Worm (Caenorhabditis elegans) whole organism, L1 larva: ENCODE data around the gene melo-3.

Source experiments
- C04F5.9 ChIP-seq: sonication (generic microtip); optimal IDR thresholded peaks from 2 replicates; lab custom pipeline; 2016; ENCODE audit warnings: missing genetic modification characterization, missing compliant biosample characterization
- C16A3.4 ChIP-seq: fragments of 150-350 bp; optimal IDR thresholded peaks from 2 replicates; lab custom pipeline; 2014; ENCODE audit warnings: missing biosample characterization, missing genetic modification characterization
- C34B4.2 ChIP-seq: sonication (generic microtip); optimal IDR thresholded peaks from 2 replicates; lab custom pipeline; 2017; ENCODE audit warnings: mild to moderate bottlenecking, missing genetic modification characterization, missing compliant biosample characterization
- Y116A8C.19 ChIP-seq: sonication (generic microtip); optimal IDR thresholded peaks from 2 replicates; lab custom pipeline; 2016; ENCODE audit warnings: missing compliant biosample characterization, missing genetic modification characterization, borderline replicate concordance
- alr-1 ChIP-seq: fragments of 200-800 bp; sonication (Bioruptor generic); optimal IDR thresholded peaks from 2 replicates; lab custom pipeline; 2018; ENCODE audit warnings: borderline replicate concordance, mild to moderate bottlenecking, missing genetic modification characterization, missing compliant biosample characterization
- aly-2 ChIP-seq: fragments of 150-350 bp; optimal IDR thresholded peaks from 2 replicates; lab custom pipeline; 2014; ENCODE audit warnings: missing biosample characterization, missing genetic modification characterization
- blmp-1 ChIP-seq: fragments of 150-350 bp; optimal IDR thresholded peaks from 2 replicates; lab custom pipeline; 2014; ENCODE audit warnings: missing biosample characterization, missing genetic modification characterization
- ceh-63 ChIP-seq: fragments of 200-800 bp; sonication (Bioruptor generic); optimal IDR thresholded peaks from 2 replicates; lab custom pipeline; 2018; ENCODE audit warnings: mild to moderate bottlenecking, missing genetic modification characterization, missing compliant biosample characterization
- ceh-8 ChIP-seq: fragments of 200-800 bp; sonication (Bioruptor generic); optimal IDR thresholded peaks from 2 replicates; lab custom pipeline; 2018; ENCODE audit warnings: mild to moderate bottlenecking, missing genetic modification characterization, moderate library complexity, missing compliant biosample characterization
- ceh-88 ChIP-seq: fragments of 200-800 bp; sonication (Bioruptor generic); IDR thresholded peaks from 2 replicates; pipeline ENCODE4 v1.3.6; 2022; ENCODE audit warnings: missing genetic modification characterization, missing compliant biosample characterization
- ces-1 ChIP-seq: fragments of 150-350 bp; optimal IDR thresholded peaks from 2 replicates; lab custom pipeline; 2014; ENCODE audit warnings: missing biosample characterization, missing genetic modification reagents, missing genetic modification characterization
- egl-13 ChIP-seq: sonication (generic microtip); optimal IDR thresholded peaks from 2 replicates; lab custom pipeline; 2016; ENCODE audit warnings: missing genotype, missing genetic modification reagents, missing genetic modification characterization, missing compliant biosample characterization
- elt-3 ChIP-seq, 6 experiments: fragments of 150-350 bp in 1 of 6; sonication (generic microtip); optimal IDR thresholded peaks; 2 replicates each; lab custom pipeline; 2017 to 2018; ENCODE audit warnings: missing biosample characterization in 6 of 6, missing genetic modification characterization in 6 of 6, inconsistent platforms in 1 of 6
- fkh-10 ChIP-seq: sonication (generic microtip); optimal IDR thresholded peaks from 2 replicates; lab custom pipeline; 2017; ENCODE audit warnings: missing biosample characterization, missing genetic modification reagents, missing genetic modification characterization
- fos-1 ChIP-seq: fragments of 150-350 bp; optimal IDR thresholded peaks from 2 replicates; lab custom pipeline; 2014; ENCODE audit warnings: missing biosample characterization, missing genetic modification characterization
- grh-1 ChIP-seq: fragments of 200-800 bp; sonication (Bioruptor generic); IDR thresholded peaks from 2 replicates; pipeline ENCODE4 v1.3.6; 2022; ENCODE audit warnings: missing genetic modification reagents, missing genetic modification characterization, missing compliant biosample characterization
- isw-1 ChIP-seq: fragments of 200-800 bp; sonication (Bioruptor generic); IDR thresholded peaks from 2 replicates; pipeline ENCODE4 v1.3.6; 2022; ENCODE audit warnings: missing genetic modification characterization, missing compliant biosample characterization
- lin-13 ChIP-seq: fragments of 150-350 bp; optimal IDR thresholded peaks from 2 replicates; lab custom pipeline; 2014; ENCODE audit warnings: missing biosample characterization, missing genetic modification reagents, missing genetic modification characterization
- lin-14 ChIP-seq: fragments of 200-800 bp; sonication (Bioruptor generic); optimal IDR thresholded peaks from 2 replicates; lab custom pipeline; 2018; ENCODE audit warnings: mild to moderate bottlenecking, missing genetic modification characterization, moderate library complexity, missing compliant biosample characterization
- lin-35 ChIP-seq, 2 experiments: fragments of 150-350 bp; optimal IDR thresholded peaks; 2 replicates each; lab custom pipeline; 2014; ENCODE audit warnings: missing biosample characterization in 2 of 2, missing genetic modification characterization in 2 of 2, missing genetic modification reagents in 2 of 2
- lin-39 ChIP-seq: fragments of 150-350 bp; optimal IDR thresholded peaks from 2 replicates; lab custom pipeline; 2014; ENCODE audit warnings: missing biosample characterization, missing genetic modification reagents, missing genetic modification characterization
- lir-3 ChIP-seq: sonication (generic microtip); optimal IDR thresholded peaks from 2 replicates; lab custom pipeline; 2016; ENCODE audit warnings: mild to moderate bottlenecking, missing genetic modification characterization, moderate library complexity, missing compliant biosample characterization; ENCODE audit not compliant: poor library complexity
- lsy-2 ChIP-seq, 2 experiments: fragments of 150-350 bp; optimal IDR thresholded peaks; 2 replicates each; lab custom pipeline; 2014; ENCODE audit warnings: missing biosample characterization in 2 of 2, missing genetic modification characterization in 2 of 2
- mab-9 ChIP-seq: fragments of 200-800 bp; sonication (Bioruptor generic); IDR thresholded peaks from 2 replicates; pipeline ENCODE4 v1.3.6; 2022; ENCODE audit warnings: missing genetic modification reagents, missing genetic modification characterization, missing compliant biosample characterization
- mdl-1 ChIP-seq, 2 experiments: fragments of 150-350 bp; optimal IDR thresholded peaks; 2 replicates each; lab custom pipeline; 2014 to 2017; ENCODE audit warnings: missing biosample characterization in 2 of 2, missing genetic modification characterization in 2 of 2, inconsistent platforms in 1 of 2
- nhr-11 ChIP-seq: fragments of 150-350 bp; optimal IDR thresholded peaks from 2 replicates; lab custom pipeline; 2014; ENCODE audit warnings: missing biosample characterization, missing genetic modification characterization
- nhr-12 ChIP-seq: sonication (generic microtip); optimal IDR thresholded peaks from 2 replicates; lab custom pipeline; 2017; ENCODE audit warnings: missing biosample characterization, missing genetic modification characterization
- nhr-19 ChIP-seq: fragments of 200-800 bp; sonication (Bioruptor generic); conservative IDR thresholded peaks from 2 replicates; pipeline ENCODE4 v1.3.6; 2022; ENCODE audit warnings: missing genetic modification characterization, missing compliant biosample characterization
- nhr-20 ChIP-seq: sonication (generic microtip); optimal IDR thresholded peaks from 2 replicates; lab custom pipeline; 2016; ENCODE audit warnings: mild to moderate bottlenecking, missing genetic modification characterization, missing compliant biosample characterization
- nhr-237 ChIP-seq: fragments of 150-350 bp; optimal IDR thresholded peaks from 2 replicates; lab custom pipeline; 2014; ENCODE audit warnings: missing biosample characterization, missing genetic modification characterization
- nhr-71 ChIP-seq: sonication (generic microtip); optimal IDR thresholded peaks from 2 replicates; lab custom pipeline; 2016; ENCODE audit warnings: mild to moderate bottlenecking, missing genetic modification characterization, moderate library complexity, missing compliant biosample characterization
- nhr-76 ChIP-seq: sonication (generic microtip); optimal IDR thresholded peaks from 2 replicates; lab custom pipeline; 2017; ENCODE audit warnings: missing biosample characterization, missing genetic modification characterization
- nhr-77 ChIP-seq: fragments of 150-350 bp; optimal IDR thresholded peaks from 2 replicates; lab custom pipeline; 2014; ENCODE audit warnings: missing biosample characterization, missing genetic modification characterization
- nhr-84 ChIP-seq: sonication (generic microtip); optimal IDR thresholded peaks from 2 replicates; lab custom pipeline; 2017; ENCODE audit warnings: missing biosample characterization, missing genetic modification characterization
- nhr-85 ChIP-seq: sonication (generic microtip); peaks from one replicate; lab custom pipeline; 2016; ENCODE audit warnings: missing genetic modification characterization, inconsistent platforms, missing compliant biosample characterization
- nhr-90 ChIP-seq: sonication (generic microtip); optimal IDR thresholded peaks from 2 replicates; lab custom pipeline; 2016; ENCODE audit warnings: mild to moderate bottlenecking, missing genetic modification characterization, missing compliant biosample characterization; ENCODE audit not compliant: poor library complexity
- rnt-1 ChIP-seq: sonication (generic microtip); optimal IDR thresholded peaks from 2 replicates; lab custom pipeline; 2016; ENCODE audit warnings: mild to moderate bottlenecking, missing genetic modification characterization, moderate library complexity, missing compliant biosample characterization
- skn-1 ChIP-seq: fragments of 150-350 bp; optimal IDR thresholded peaks from 2 replicates; lab custom pipeline; 2014; ENCODE audit warnings: missing biosample characterization, missing genetic modification characterization
- snpc-4 ChIP-seq: fragments of 150-350 bp; optimal IDR thresholded peaks from 2 replicates; lab custom pipeline; 2014; ENCODE audit warnings: missing biosample characterization, missing genetic modification characterization
- snu-23 ChIP-seq: sonication (generic microtip); optimal IDR thresholded peaks from 2 replicates; lab custom pipeline; 2016; ENCODE audit warnings: missing genetic modification characterization, missing compliant biosample characterization
- sox-4 ChIP-seq: sonication (generic microtip); optimal IDR thresholded peaks from 2 replicates; lab custom pipeline; 2016; ENCODE audit warnings: missing genetic modification characterization, missing compliant biosample characterization
- sptf-1 ChIP-seq: fragments of 150-350 bp; optimal IDR thresholded peaks from 2 replicates; lab custom pipeline; 2014; ENCODE audit warnings: missing biosample characterization, missing genetic modification characterization
- tlp-1 ChIP-seq: fragments of 150-350 bp; optimal IDR thresholded peaks from 2 replicates; lab custom pipeline; 2014; ENCODE audit warnings: missing biosample characterization, missing genetic modification characterization
- unc-62 ChIP-seq: fragments of 150-350 bp; optimal IDR thresholded peaks from 2 replicates; lab custom pipeline; 2014; ENCODE audit warnings: missing biosample characterization, missing genetic modification reagents, missing genetic modification characterization
- unc-86 ChIP-seq: sonication (generic microtip); optimal IDR thresholded peaks from 2 replicates; lab custom pipeline; 2016; ENCODE audit warnings: missing genetic modification characterization, missing compliant biosample characterization
- vab-15 ChIP-seq: sonication (generic microtip); optimal IDR thresholded peaks from 2 replicates; lab custom pipeline; 2017; ENCODE audit warnings: missing genotype, mild to moderate bottlenecking, missing genetic modification characterization, missing compliant biosample characterization
- zip-4 ChIP-seq: fragments of 200-800 bp; sonication (Bioruptor generic); optimal IDR thresholded peaks from 2 replicates; lab custom pipeline; 2018; ENCODE audit warnings: mild to moderate bottlenecking, missing genetic modification characterization, moderate library complexity, missing compliant biosample characterization
- ztf-4 ChIP-seq: fragments of 150-350 bp; optimal IDR thresholded peaks from 2 replicates; lab custom pipeline; 2014; ENCODE audit warnings: missing biosample characterization, missing genetic modification characterization

melo-3 gene

DNA sequence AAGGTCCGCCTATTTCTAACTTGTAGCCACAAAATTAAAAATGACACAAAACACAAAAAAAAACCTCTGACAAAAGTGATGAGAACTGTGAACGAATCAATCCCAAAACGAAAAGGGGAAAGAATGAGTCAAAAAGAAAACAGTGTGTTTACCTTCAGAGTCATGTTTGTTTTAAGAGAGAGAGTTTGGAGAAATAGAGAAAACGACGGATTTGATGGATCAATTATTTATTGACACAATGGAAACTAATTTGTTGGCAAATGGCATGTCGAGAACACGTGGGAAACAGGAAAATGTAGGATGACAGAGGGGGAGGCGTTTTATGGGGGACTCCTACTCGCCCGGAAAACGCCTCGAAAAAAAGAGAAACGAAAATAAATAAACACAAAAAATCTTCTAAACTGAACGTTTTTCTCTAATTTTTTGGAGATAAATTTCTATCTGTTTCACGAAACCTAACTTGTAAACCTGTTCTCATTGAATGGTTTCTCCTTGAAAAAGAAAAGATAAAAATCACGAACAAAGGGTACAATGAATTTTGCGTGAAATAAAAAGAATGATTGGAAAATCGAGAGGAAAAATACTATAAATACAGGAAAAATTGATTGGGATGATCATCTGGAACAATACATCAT is 19.8 kb downstream of the melo-3 start:
- no peak for TF ChIP-seq nhr-19 (GFP tag; lab: Robert Waterston, UW)
- TF ChIP-seq blmp-1 (tag; lab: Kevin White, UChicago), result no peak
- no peak for TF ChIP-seq ces-1 (GFP tag; lab: Kevin White, UChicago)
- peak; percentile 60 for TF ChIP-seq lin-14 (GFP tag; lab: Kevin White, UChicago)
- no peak for TF ChIP-seq lsy-2 (tag; optimal IDR thresholded peaks at IDR 0.05; lab: Kevin White, UChicago)
- TF ChIP-seq nhr-71 (tag; lab: Kevin White, UChicago), result peak; percentile 2
- no peak for TF ChIP-seq C04F5.9 (tag; lab: Kevin White, UChicago)
- TF ChIP-seq alr-1 (tag; lab: Kevin White, UChicago), result no peak
- no peak for TF ChIP-seq zip-4 (GFP tag; lab: Kevin White, UChicago)
- TF ChIP-seq grh-1, result 0 out of 2 replicates have a peak, but pooled peaks have one; percentile 26
- peak in 1 of 6 experiments; percentile 16 for TF ChIP-seq elt-3 (tag; optimal IDR thresholded peaks at IDR 0.05; lab: Kevin White, UChicago)
- TF ChIP-seq C16A3.4 (tag; lab: Kevin White, UChicago), result no peak
- no peak for TF ChIP-seq nhr-84 (tag; lab: Kevin White, UChicago)
- TF ChIP-seq nhr-85 (tag; lab: Kevin White, UChicago), result peak; percentile 86
- no peak for TF ChIP-seq sptf-1 (tag; lab: Kevin White, UChicago)
- no peak for TF ChIP-seq C34B4.2 (tag; lab: Kevin White, UChicago)
- TF ChIP-seq ceh-88 (GFP tag; lab: Robert Waterston, UW), result no peak
- no peak for TF ChIP-seq snpc-4 (tag; lab: Kevin White, UChicago)
- TF ChIP-seq ceh-8, result no peak

- TF ChIP-seq grh-1 (no peak), nhr-76 (tag; lab: Kevin White, UChicago) (no peak), snu-23 (GFP tag; lab: Kevin White, UChicago) (peak; percentile 33), nhr-237 (tag; lab: Kevin White, UChicago) (no peak), nhr-12 (tag; lab: Kevin White, UChicago) (no peak), sox-4 (tag; lab: Kevin White, UChicago) (no peak), lin-13 (GFP tag; lab: Kevin White, UChicago) (no peak), unc-62 (no peak), lin-35 (GFP tag; optimal IDR thresholded peaks at IDR 0.05; lab: Kevin White, UChicago) (peak in 1 of 2 experiments; percentile 1), tlp-1 (tag; lab: Kevin White, UChicago) (no peak), nhr-19 (GFP tag; lab: Robert Waterston, UW) (no peak), ceh-8 (no peak), fkh-10 (no peak), blmp-1 (tag; lab: Kevin White, UChicago) (peak; percentile 39), mdl-1 (tag; optimal IDR thresholded peaks at IDR 0.05; lab: Kevin White, UChicago) (no peak), lin-39 (no peak), ces-1 (GFP tag; lab: Kevin White, UChicago) (no peak), ceh-63 (GFP tag; lab: Kevin White, UChicago) (no peak), C34B4.2 (tag; lab: Kevin White, UChicago) (no peak), ztf-4 (tag; lab: Kevin White, UChicago) (no peak), nhr-85 (tag; lab: Kevin White, UChicago) (peak; percentile 54), aly-2 (tag; lab: Kevin White, UChicago) (no peak), isw-1 (no peak), nhr-90 (tag; lab: Kevin White, UChicago) (peak; percentile 4), vab-15 (tag; lab: Kevin White, UChicago) (no peak), egl-13 (no peak), zip-4 (GFP tag; lab: Kevin White, UChicago) (no peak), lsy-2 (tag; optimal IDR thresholded peaks at IDR 0.05; lab: Kevin White, UChicago) (peak in 1 of 2 experiments; percentile 11), rnt-1 (peak; percentile 11), unc-86 (no peak), Y116A8C.19 (tag; lab: Kevin White, UChicago) (no peak), nhr-11 (tag; lab: Kevin White, UChicago) (no peak), mab-9 (GFP tag; lab: Robert Waterston, UW) (no peak), lin-14 (GFP tag; lab: Kevin White, UChicago) (peak; percentile 44), elt-3 (tag; optimal IDR thresholded peaks at IDR 0.05; lab: Kevin White, UChicago) (peak in 1 of 6 experiments; percentile 36), skn-1 (peak; percentile 7), fos-1 (no peak), nhr-20 (tag; lab: Kevin White, UChicago) (no peak), alr-1 (tag; lab: Kevin White, UChicago) (no peak), lir-3 (tag; lab: Kevin White, UChicago) (no peak), nhr-77 (tag; lab: Kevin White, UChicago) (no peak)
Measured at ce11 chrV:15015799-15016198, 20.9 kb downstream of the melo-3 start.
